Worm (Caenorhabditis elegans) whole organism, L3 larva: ENCODE results near the gene C01G10.5.

Experiments
- lin-39 ChIP-seq: fragments of 150-350 bp; optimal IDR thresholded peaks from 2 replicates; lab custom pipeline; 2018; ENCODE audit warnings: missing biosample characterization, missing genetic modification reagents, missing genetic modification characterization
- nhr-237 ChIP-seq: fragments of 150-350 bp; optimal IDR thresholded peaks from 2 replicates; lab custom pipeline; 2014; ENCODE audit warnings: missing biosample characterization, missing genetic modification characterization

ce11 chrV:15136772-15137171 is 47.4 kb upstream of the C01G10.5 start, which contains the start of gene aipl-1:
- no peak for TF ChIP-seq nhr-237 (tag; lab: Kevin White, UChicago)
- peak; percentile 53 for TF ChIP-seq lin-39
